Worm (Caenorhabditis elegans): ENCODE measurements around the gene R12C12.10.
A peak's percentile ranks its signal among the peaks of the same experiment; 100 is the strongest.

Gene R12C12.10

DNA sequence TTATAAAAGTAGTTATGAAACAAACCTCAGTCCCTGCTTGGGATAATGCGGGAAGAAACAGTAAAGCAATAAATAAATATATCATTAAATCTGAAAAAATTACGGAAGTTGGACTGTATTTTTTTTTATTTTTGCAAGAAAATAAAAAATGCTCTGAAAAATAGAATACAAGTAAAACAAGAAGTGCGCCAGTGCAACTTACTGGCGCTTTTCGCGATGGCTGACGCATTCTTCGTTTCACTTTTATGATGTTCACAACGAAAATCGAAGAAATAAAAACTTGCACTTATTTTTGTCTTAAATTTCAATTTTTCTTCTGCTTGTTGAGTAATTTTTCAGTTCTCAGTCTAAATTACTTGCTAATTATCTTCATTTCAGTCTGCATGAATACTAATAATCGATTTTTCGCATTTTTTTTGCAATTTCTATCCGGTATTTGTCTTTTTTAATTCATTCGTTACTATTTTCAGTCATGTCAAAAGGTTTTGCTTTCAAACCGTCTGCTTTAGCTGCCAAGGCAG lies 4.6 kb upstream of the R12C12.10 start, which contains the start of the genes R12C12.6 and ran-5 (continued):
- no peak for TF ChIP-seq lag-1 (GFP tag; IDR thresholded peaks at IDR 0.05)
- no peak for TF ChIP-seq unc-62 (GFP tag; optimal IDR thresholded peaks at IDR 0.05)
- no peak for TF ChIP-seq ztf-26 (tag; optimal IDR thresholded peaks at IDR 0.05)
- TF ChIP-seq ceh-27 (GFP tag; optimal IDR thresholded peaks at IDR 0.05), result peak; percentile 13
- no peak for TF ChIP-seq sptf-2 (GFP tag; optimal IDR thresholded peaks at IDR 0.05)
- TF ChIP-seq B0035.1 (tag; optimal IDR thresholded peaks at IDR 0.05), result no peak
- TF ChIP-seq egl-18 (GFP tag; IDR thresholded peaks at IDR 0.05), result no peak
- TF ChIP-seq aptf-3 (GFP tag; IDR thresholded peaks at IDR 0.05), result no peak
- no peak for TF ChIP-seq nhr-120 (GFP tag; IDR thresholded peaks at IDR 0.05)
- TF ChIP-seq F57C9.4 (tag; optimal IDR thresholded peaks at IDR 0.05), result no peak
- TF ChIP-seq let-526 (GFP tag; IDR thresholded peaks at IDR 0.05), result no peak
- no peak for TF ChIP-seq F10E7.11 (tag; optimal IDR thresholded peaks at IDR 0.05)
- TF ChIP-seq B0019.2 (GFP tag; conservative IDR thresholded peaks at IDR 0.05), result no peak
- no peak for TF ChIP-seq B0261.1 (tag; optimal IDR thresholded peaks at IDR 0.05)
- peak; percentile 50 for TF ChIP-seq attf-5 (GFP tag; optimal IDR thresholded peaks at IDR 0.05)
- no peak for TF ChIP-seq cebp-1 (GFP tag; IDR thresholded peaks at IDR 0.05)
- peak; percentile 80 for TF ChIP-seq cebp-1 (tag; optimal IDR thresholded peaks at IDR 0.05)
- TF ChIP-seq ceh-91 (GFP tag; IDR thresholded peaks at IDR 0.05), result no peak; the same call in 1 of the 2 replicates
- peak; percentile 98 for TF ChIP-seq ztf-18 (tag; optimal IDR thresholded peaks at IDR 0.05)
- TF ChIP-seq Y53F4B.3 (GFP tag; IDR thresholded peaks at IDR 0.05), result no peak
- TF ChIP-seq unc-130 (GFP tag; optimal IDR thresholded peaks at IDR 0.05), result peak; percentile 11
- no peak for TF ChIP-seq F55B11.4 (tag; optimal IDR thresholded peaks at IDR 0.05; ENCODE audit: borderline replicate concordance, insufficient read depth)
- no peak for TF ChIP-seq Y79H2A.3 (GFP tag; conservative IDR thresholded peaks at IDR 0.05)
- TF ChIP-seq zfh-2 (GFP tag; conservative IDR thresholded peaks at IDR 0.05), result no peak
- TF ChIP-seq madf-6 (GFP tag; IDR thresholded peaks at IDR 0.05), result peak; percentile 84
- TF ChIP-seq Y67H2A.10 (GFP tag; conservative IDR thresholded peaks at IDR 0.05), result no peak
- TF ChIP-seq bed-1 (GFP tag; IDR thresholded peaks at IDR 0.05), result no peak
- TF ChIP-seq hmg-20 (GFP tag; IDR thresholded peaks at IDR 0.05), result peak; percentile 66; the same call in 1 of the 2 replicates
- TF ChIP-seq attf-3 (GFP tag; conservative IDR thresholded peaks at IDR 0.05), result peak; percentile 62; the same call in 1 of the 2 replicates
- no peak for TF ChIP-seq F37B4.10 (GFP tag; IDR thresholded peaks at IDR 0.05)
- TF ChIP-seq lin-54 (GFP tag; optimal IDR thresholded peaks at IDR 0.05), result peak; percentile 82
- peak; percentile 52 for TF ChIP-seq F49E8.2 (tag; optimal IDR thresholded peaks at IDR 0.05; ENCODE audit: insufficient read depth)
- no peak for TF ChIP-seq ceh-58 (GFP tag; IDR thresholded peaks at IDR 0.05)
- TF ChIP-seq Y53G8AR.9 (GFP tag; conservative IDR thresholded peaks at IDR 0.05), result peak; percentile 89
- peak; percentile 56; the same call in 1 of the 2 replicates for TF ChIP-seq F33H1.4 (GFP tag; IDR thresholded peaks at IDR 0.05)
- TF ChIP-seq sea-2 (GFP tag; IDR thresholded peaks at IDR 0.05), result no peak
- TF ChIP-seq attf-6 (GFP tag; IDR thresholded peaks at IDR 0.05), result no peak
- no peak for TF ChIP-seq die-1 (tag; optimal IDR thresholded peaks at IDR 0.05)
- no peak for TF ChIP-seq ets-4 (GFP tag; optimal IDR thresholded peaks at IDR 0.05)
- peak; percentile 32 for TF ChIP-seq F23B12.7 (tag; optimal IDR thresholded peaks at IDR 0.05; ENCODE audit: insufficient read depth)
- TF ChIP-seq akir-1 (GFP tag; optimal IDR thresholded peaks at IDR 0.05), result no peak
- no peak for TF ChIP-seq egl-44 (GFP tag; IDR thresholded peaks at IDR 0.05)
- no peak for TF ChIP-seq ztf-22 (GFP tag; optimal IDR thresholded peaks at IDR 0.05)
- peak; percentile 23 for TF ChIP-seq K12H6.12 (tag; optimal IDR thresholded peaks at IDR 0.05)
- TF ChIP-seq lsl-1 (GFP tag; optimal IDR thresholded peaks at IDR 0.05), result peak; percentile 72
- no peak for TF ChIP-seq T26A5.8 (tag; optimal IDR thresholded peaks at IDR 0.05)
- TF ChIP-seq mel-28 (tag; optimal IDR thresholded peaks at IDR 0.05; ENCODE audit: borderline replicate concordance), result no peak
- no peak for TF ChIP-seq ceh-79 (tag; optimal IDR thresholded peaks at IDR 0.05)
- TF ChIP-seq C17E4.6 (GFP tag; IDR thresholded peaks at IDR 0.05), result peak; percentile 38; the same call in 1 of the 2 replicates
